Fruit fly (Drosophila melanogaster): ENCODE measurements around the gene CG12541.

The CG12541 gene

DNA sequence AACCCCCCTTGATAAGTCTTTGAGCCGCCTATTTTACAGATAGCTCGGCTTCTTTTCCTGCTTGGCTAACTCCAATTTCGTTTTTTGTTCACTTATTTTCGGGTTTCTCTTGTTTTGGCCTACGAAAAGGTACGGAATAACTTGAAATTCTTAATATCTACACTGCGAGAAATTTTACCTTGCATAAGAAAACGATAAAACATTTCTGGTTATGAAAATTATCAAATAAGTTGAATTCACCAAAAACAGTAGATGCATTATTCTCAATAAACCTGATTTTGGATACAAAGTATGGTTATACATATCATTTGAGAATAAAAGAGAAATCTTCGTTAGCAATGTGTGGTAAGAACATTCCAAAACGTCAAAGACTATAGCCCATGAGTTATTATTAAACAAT, 83.8 kb downstream of the CG12541 start (continued):
- TF ChIP-seq CG31388 (GFP tag; optimal IDR thresholded peaks at IDR 0.05) (no peak), zen2 (GFP tag; IDR thresholded peaks at IDR 0.05; ENCODE audit: partially characterized antibody) (no peak), Sox102F (GFP tag; optimal IDR thresholded peaks at IDR 0.05) (peak; percentile 50), CG15011 (GFP tag; optimal IDR thresholded peaks at IDR 0.05) (no peak), ham (GFP tag; IDR thresholded peaks at IDR 0.05) (no peak), amos (GFP tag; IDR thresholded peaks at IDR 0.05; ENCODE audit: partially characterized antibody) (no peak), CG1233 (GFP tag; optimal IDR thresholded peaks at IDR 0.05) (no peak), Hmr (GFP tag; optimal IDR thresholded peaks at IDR 0.05) (peak; percentile 4), CG9727 (GFP tag; optimal IDR thresholded peaks at IDR 0.05) (peak; percentile 25), CG9437 (GFP tag; optimal IDR thresholded peaks at IDR 0.05) (peak; percentile 1)

dm6 chrX:6981470-6981952, 84.3 kb downstream of the CG12541 start:
- TF ChIP-seq Drgx (GFP tag; IDR thresholded peaks at IDR 0.05) (peak; percentile 56), CG34376 (GFP tag; optimal IDR thresholded peaks at IDR 0.05) (peak; percentile 2), row (GFP tag; IDR thresholded peaks at IDR 0.05) (peak; percentile 38; the same call in 2 of the 3 replicates), CG14441 (GFP tag; IDR thresholded peaks at IDR 0.05) (no peak), Xbp1 (GFP tag; optimal IDR thresholded peaks at IDR 0.05) (no peak), bbx (GFP tag; IDR thresholded peaks at IDR 0.05; ENCODE audit: partially characterized antibody) (peak; percentile 39; the same call in 1 of the 2 replicates), ci (GFP tag; IDR thresholded peaks at IDR 0.05) (peak; percentile 63; the same call in 2 of the 3 replicates), CG15011 (GFP tag; optimal IDR thresholded peaks at IDR 0.05) (no peak), Med (GFP tag) (peak; percentile 76), CG15269 (tag; optimal IDR thresholded peaks at IDR 0.05) (peak; percentile 18), z (GFP tag; IDR thresholded peaks at IDR 0.05) (peak; percentile 41; the same call in 1 of the 3 replicates), sens (GFP tag) (peak; percentile 90), so (GFP tag; IDR thresholded peaks at IDR 0.05) (peak; percentile 22; the same call in 1 of the 3 replicates), CG17829 (tag; optimal IDR thresholded peaks at IDR 0.05) (peak; percentile 8), seq (GFP tag; IDR thresholded peaks at IDR 0.05) (peak; percentile 26; the same call in 1 of the 2 replicates), wdn (GFP tag; IDR thresholded peaks at IDR 0.05) (0 out of 2 replicates have a peak, but pooled peaks have one; percentile 24), CG13287 (GFP tag; IDR thresholded peaks at IDR 0.05; ENCODE audit: partially characterized antibody) (peak; percentile 32; the same call in 1 of the 2 replicates), lbe (GFP tag; optimal IDR thresholded peaks at IDR 0.05) (peak; percentile 38), scrt (GFP tag; optimal IDR thresholded peaks at IDR 0.05) (no peak), CG12391 (tag; optimal IDR thresholded peaks at IDR 0.05) (peak; percentile 9), CG12236 (GFP tag; optimal IDR thresholded peaks at IDR 0.05) (no peak), bowl (GFP tag; IDR thresholded peaks at IDR 0.05) (no peak), Trl (optimal IDR thresholded peaks at IDR 0.05) (peak; percentile 88 to 95), Trl (GFP tag; optimal IDR thresholded peaks at IDR 0.05) (peak; percentile 61), NFAT (GFP tag; IDR thresholded peaks at IDR 0.05) (no peak), bcd (GFP tag; optimal IDR thresholded peaks at IDR 0.05) (no peak), sob (GFP tag; IDR thresholded peaks at IDR 0.05) (0 out of 2 replicates have a peak, but pooled peaks have one; percentile 13), Doc2 (GFP tag; IDR thresholded peaks at IDR 0.05) (no peak), lab (GFP tag; optimal IDR thresholded peaks at IDR 0.05) (peak; percentile 3), ken (GFP tag; IDR thresholded peaks at IDR 0.05) (peak; percentile 43; the same call in 1 of the 3 replicates), CG2120 (GFP tag; optimal IDR thresholded peaks at IDR 0.05) (peak; percentile 15), unpg (GFP tag; optimal IDR thresholded peaks at IDR 0.05) (peak; percentile 1), nom (GFP tag; optimal IDR thresholded peaks at IDR 0.05) (peak; percentile 54), NK7.1 (GFP tag; optimal IDR thresholded peaks at IDR 0.05) (no peak), ara (GFP tag; IDR thresholded peaks at IDR 0.05) (no peak), nmo (GFP tag; optimal IDR thresholded peaks at IDR 0.05) (no peak), CG11504 (tag; optimal IDR thresholded peaks at IDR 0.05) (peak; percentile 2), CG18599 (GFP tag; optimal IDR thresholded peaks at IDR 0.05) (peak; percentile 29), emc (GFP tag; optimal IDR thresholded peaks at IDR 0.05) (no peak), CG17328 (GFP tag; IDR thresholded peaks at IDR 0.05) (0 out of 2 replicates have a peak, but pooled peaks have one; percentile 14)

Measured in whole organism, embryonic.